Worm (Caenorhabditis elegans) whole organism, late embryonic: ENCODE results near the gene fbxa-26.

ENCODE experiments used
- C08G9.2 ChIP-seq: sonication (generic microtip); optimal IDR thresholded peaks from 2 replicates; lab custom pipeline; 2016; ENCODE audit warnings: mild to moderate bottlenecking, missing genetic modification characterization, moderate library complexity, missing compliant biosample characterization
- C38D4.7 ChIP-seq: fragments of 200-800 bp; sonication (Bioruptor generic); optimal IDR thresholded peaks from 2 replicates; lab custom pipeline; 2018; ENCODE audit warnings: mild to moderate bottlenecking, missing genetic modification characterization, moderate library complexity, missing compliant biosample characterization
- K02D7.2 ChIP-seq: sonication (generic microtip); optimal IDR thresholded peaks from 2 replicates; lab custom pipeline; 2017; ENCODE audit warnings: mild to moderate bottlenecking, missing genetic modification characterization, missing compliant biosample characterization
- K09A11.1 ChIP-seq: sonication (generic microtip); optimal IDR thresholded peaks from 2 replicates; lab custom pipeline; 2017; ENCODE audit warnings: antibody characterized with exemption, mild to moderate bottlenecking, missing genetic modification characterization, missing compliant biosample characterization; ENCODE audit not compliant: insufficient read depth
- T23F11.4 ChIP-seq: fragments of 200-800 bp; sonication (Bioruptor generic); optimal IDR thresholded peaks from 2 replicates; lab custom pipeline; 2018; ENCODE audit warnings: mild to moderate bottlenecking, missing genetic modification characterization, missing compliant biosample characterization
- ceh-19 ChIP-seq: fragments of 200-800 bp; sonication (Bioruptor generic); optimal IDR thresholded peaks from 2 replicates; lab custom pipeline; 2018; ENCODE audit warnings: mild to moderate bottlenecking, missing genetic modification characterization, missing compliant biosample characterization
- ceh-2 ChIP-seq: sonication (generic microtip); optimal IDR thresholded peaks from 2 replicates; lab custom pipeline; 2016; ENCODE audit warnings: missing genotype, missing genetic modification characterization, missing compliant biosample characterization
- ceh-22 ChIP-seq: sonication (generic microtip); optimal IDR thresholded peaks from 2 replicates; lab custom pipeline; 2017; ENCODE audit warnings: missing biosample characterization, missing genetic modification characterization
- ceh-24 ChIP-seq: sonication (generic microtip); optimal IDR thresholded peaks from 2 replicates; lab custom pipeline; 2016; ENCODE audit warnings: mild to moderate bottlenecking, missing genetic modification characterization, missing compliant biosample characterization
- ceh-31 ChIP-seq: sonication (generic microtip); optimal IDR thresholded peaks from 2 replicates; lab custom pipeline; 2016; ENCODE audit warnings: missing genetic modification characterization, missing compliant biosample characterization
- ceh-6 ChIP-seq: fragments of 200-800 bp; sonication (Bioruptor generic); optimal IDR thresholded peaks from 2 replicates; lab custom pipeline; 2018; ENCODE audit warnings: mild to moderate bottlenecking, missing genetic modification characterization, missing compliant biosample characterization
- dmd-4 ChIP-seq: sonication (generic microtip); optimal IDR thresholded peaks from 2 replicates; lab custom pipeline; 2016; ENCODE audit warnings: borderline replicate concordance, missing genetic modification characterization, missing compliant biosample characterization
- elt-4 ChIP-seq: sonication (generic microtip); optimal IDR thresholded peaks from 2 replicates; lab custom pipeline; 2016; ENCODE audit warnings: missing genetic modification characterization, missing compliant biosample characterization
- ets-4 ChIP-seq: sonication (generic microtip); optimal IDR thresholded peaks from 2 replicates; lab custom pipeline; 2016; ENCODE audit warnings: missing genetic modification characterization, missing compliant biosample characterization
- fax-1 ChIP-seq: sonication (generic microtip); optimal IDR thresholded peaks from 2 replicates; lab custom pipeline; 2016; ENCODE audit warnings: missing genotype, missing genetic modification characterization, missing compliant biosample characterization
- gmeb-2 ChIP-seq: sonication (generic microtip); optimal IDR thresholded peaks from 2 replicates; lab custom pipeline; 2016; ENCODE audit warnings: missing genetic modification characterization, inconsistent platforms, missing compliant biosample characterization
- hlh-15 ChIP-seq: sonication (generic microtip); optimal IDR thresholded peaks from 2 replicates; lab custom pipeline; 2016; ENCODE audit warnings: missing genetic modification characterization, missing compliant biosample characterization
- hlh-6 ChIP-seq: sonication (generic microtip); optimal IDR thresholded peaks from 2 replicates; lab custom pipeline; 2016; ENCODE audit warnings: missing genotype, missing genetic modification characterization, missing compliant biosample characterization
- hlh-8 ChIP-seq: sonication (generic microtip); optimal IDR thresholded peaks from 2 replicates; lab custom pipeline; 2016; ENCODE audit warnings: missing genotype, missing genetic modification characterization, missing compliant biosample characterization
- lin-11 ChIP-seq: fragments of 200-800 bp; sonication (Bioruptor generic); optimal IDR thresholded peaks from 2 replicates; lab custom pipeline; 2018; ENCODE audit warnings: mild to moderate bottlenecking, missing genetic modification characterization, missing compliant biosample characterization
- madf-2 ChIP-seq: sonication (generic microtip); optimal IDR thresholded peaks from 2 replicates; lab custom pipeline; 2017; ENCODE audit warnings: missing genetic modification characterization, missing compliant biosample characterization
- npax-4 ChIP-seq: sonication (generic microtip); optimal IDR thresholded peaks from 2 replicates; lab custom pipeline; 2016; ENCODE audit warnings: missing genetic modification characterization, missing compliant biosample characterization
- odd-2 ChIP-seq: sonication (generic microtip); optimal IDR thresholded peaks from 2 replicates; lab custom pipeline; 2017; ENCODE audit warnings: antibody characterized with exemption, mild to moderate bottlenecking, missing genetic modification characterization, missing compliant biosample characterization
- pat-9 ChIP-seq: fragments of 200-800 bp; sonication (Bioruptor generic); optimal IDR thresholded peaks from 2 replicates; lab custom pipeline; 2018; ENCODE audit warnings: mild to moderate bottlenecking, missing genetic modification characterization, moderate library complexity, missing compliant biosample characterization
- pax-1 ChIP-seq: fragments of 150-350 bp; optimal IDR thresholded peaks from 2 replicates; lab custom pipeline; 2014; ENCODE audit warnings: missing biosample characterization, missing genetic modification characterization
- pha-2 ChIP-seq: sonication (generic microtip); optimal IDR thresholded peaks from 2 replicates; lab custom pipeline; 2017; ENCODE audit warnings: mild to moderate bottlenecking, missing genetic modification characterization, missing compliant biosample characterization
- pha-4 ChIP-seq: fragments of 150-350 bp; optimal IDR thresholded peaks from 2 replicates; lab custom pipeline; 2018; ENCODE audit warnings: missing biosample characterization, missing genetic modification reagents, missing genetic modification characterization
- pqm-1 ChIP-seq: sonication (generic microtip); optimal IDR thresholded peaks from 2 replicates; lab custom pipeline; 2016; ENCODE audit warnings: missing genetic modification characterization, missing compliant biosample characterization
- pros-1 ChIP-seq: fragments of 150-350 bp; optimal IDR thresholded peaks from 2 replicates; lab custom pipeline; 2014; ENCODE audit warnings: missing biosample characterization, missing genetic modification reagents, missing genetic modification characterization
- rnt-1 ChIP-seq: sonication (generic microtip); optimal IDR thresholded peaks from 2 replicates; lab custom pipeline; 2016; ENCODE audit warnings: missing genetic modification characterization, missing compliant biosample characterization
- sox-4 ChIP-seq: sonication (generic microtip); optimal IDR thresholded peaks from 2 replicates; lab custom pipeline; 2017; ENCODE audit warnings: mild to moderate bottlenecking, missing genetic modification characterization, inconsistent platforms, missing compliant biosample characterization
- unc-3 ChIP-seq, 2 experiments: fragments of 200-800 bp in 1 of 2; sonication (Bioruptor generic) in 1 of 2; sonication (generic microtip) in 1 of 2; conservative IDR thresholded peaks in 1 of 2; optimal IDR thresholded peaks in 1 of 2; 2 replicates each; pipeline versions ENCODE4 v1.3.6 to Lab custom; 2016 to 2022; ENCODE audit warnings: missing compliant biosample characterization in 2 of 2, missing genetic modification characterization in 2 of 2, missing genetic modification reagents in 1 of 2
- unc-86 ChIP-seq: sonication (generic microtip); optimal IDR thresholded peaks from 2 replicates; lab custom pipeline; 2016; ENCODE audit warnings: missing genetic modification characterization, missing compliant biosample characterization
- zip-5 ChIP-seq: sonication (generic microtip); optimal IDR thresholded peaks from 2 replicates; lab custom pipeline; 2016; ENCODE audit warnings: missing genetic modification characterization, missing compliant biosample characterization
- ztf-16 ChIP-seq: sonication (generic microtip); optimal IDR thresholded peaks from 2 replicates; lab custom pipeline; 2017; ENCODE audit warnings: missing genetic modification characterization, missing compliant biosample characterization

The fbxa-26 gene

DNA sequence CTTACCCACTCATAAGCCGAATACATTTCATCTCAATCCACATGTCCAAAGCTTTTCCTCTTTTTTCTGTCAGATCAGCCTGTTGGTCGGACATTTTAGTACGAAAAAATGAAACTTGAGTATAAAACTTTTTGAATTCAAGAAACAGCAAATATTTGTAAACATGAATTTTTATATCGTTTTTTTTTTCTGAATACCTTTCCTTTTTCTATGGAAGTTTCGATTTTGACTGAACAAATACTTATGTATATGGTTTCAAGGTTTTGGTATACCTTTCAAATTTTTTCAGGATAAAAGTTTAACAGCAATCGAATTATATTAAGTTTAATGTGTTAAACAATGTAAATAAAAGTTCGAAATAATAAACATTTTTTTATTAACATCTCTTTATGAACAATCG, 2.1 kb downstream of the fbxa-26 start, which contains the start of gene fbxa-5:
Gene fbxa-5 (minus strand): TSS at position 101 of the 400 bp plus-strand sequence.
- TF ChIP-seq ceh-22 (tag; lab: Kevin White, UChicago): no peak
- TF ChIP-seq sox-4 (tag; lab: Kevin White, UChicago): no peak
- no peak for TF ChIP-seq ztf-16
- TF ChIP-seq npax-4: no peak
- no peak for TF ChIP-seq ceh-31 (tag; lab: Kevin White, UChicago)
- TF ChIP-seq gmeb-2 (tag; lab: Kevin White, UChicago): no peak
- no peak for TF ChIP-seq K09A11.1 (tag; lab: Kevin White, UChicago)

DNA sequence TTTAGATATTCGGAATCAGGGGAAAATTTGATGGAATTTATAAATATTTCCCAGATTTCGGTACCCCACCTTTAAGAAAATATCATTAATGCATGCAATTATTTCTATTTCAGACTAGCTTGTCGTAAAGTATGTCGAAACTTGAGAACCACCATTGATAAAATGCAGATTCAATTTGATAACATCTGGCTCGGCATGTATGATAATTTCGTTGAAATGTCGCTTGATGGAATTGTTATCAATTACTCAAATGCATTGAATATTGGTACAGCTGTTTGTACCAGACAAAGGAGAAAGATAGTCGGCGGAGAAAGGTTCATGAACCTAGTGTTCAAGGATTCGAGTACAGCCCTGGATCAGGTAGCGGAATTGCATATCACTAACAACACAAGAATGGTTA, 10.4 kb downstream of the fbxa-26 start, which contains the start of gene Y82E9BL.19:
Gene Y82E9BL.19 (plus strand): TSS at position 123 of the 400 bp plus-strand sequence.
- TF ChIP-seq K02D7.2 (tag; lab: Kevin White, UChicago) (no peak), pha-2 (tag; lab: Kevin White, UChicago) (no peak), lin-11 (tag; lab: Kevin White, UChicago) (no peak), ceh-19 (GFP tag; lab: Kevin White, UChicago) (no peak), hlh-6 (tag; lab: Kevin White, UChicago) (no peak), madf-2 (tag; lab: Kevin White, UChicago) (no peak), pha-4 (tag; lab: Kevin White, UChicago) (no peak), unc-3 (GFP tag; conservative IDR thresholded peaks at IDR 0.05; lab: Robert Waterston, UW) (no peak), unc-3 (tag; optimal IDR thresholded peaks at IDR 0.05; lab: Kevin White, UChicago) (no peak), elt-4 (tag; lab: Kevin White, UChicago) (no peak), unc-86 (no peak), gmeb-2 (tag; lab: Kevin White, UChicago) (no peak), pqm-1 (tag; lab: Kevin White, UChicago) (no peak), zip-5 (tag; lab: Kevin White, UChicago) (no peak), dmd-4 (tag; lab: Kevin White, UChicago) (no peak), ceh-6 (GFP tag; lab: Kevin White, UChicago) (no peak), ceh-24 (tag; lab: Kevin White, UChicago) (no peak), C38D4.7 (GFP tag; lab: Kevin White, UChicago) (no peak), C08G9.2 (tag; lab: Kevin White, UChicago) (no peak), odd-2 (tag; lab: Kevin White, UChicago) (no peak)

DNA sequence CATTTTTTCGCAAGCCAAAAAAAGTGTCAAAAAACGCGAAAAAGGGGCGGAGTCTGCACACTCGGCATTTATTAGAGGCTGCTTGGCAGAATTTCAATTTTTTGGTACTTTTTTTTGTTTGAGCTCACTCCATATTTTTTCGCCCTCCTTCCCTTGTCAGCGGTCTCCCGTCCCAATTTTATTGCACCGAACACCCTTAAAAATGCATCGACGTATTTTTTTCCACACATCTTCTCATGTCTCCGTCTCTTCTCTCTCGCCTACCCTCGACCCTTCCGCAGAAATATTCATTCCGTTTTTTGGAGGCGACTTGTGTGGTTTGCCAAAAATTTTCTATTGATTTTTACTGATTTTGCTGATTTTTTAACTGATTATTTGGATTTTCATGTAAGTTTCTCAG, 15.8 kb downstream of the fbxa-26 start, which contains the start of gene Y82E9BL.18:
Gene Y82E9BL.18 (plus strand): TSS at position 301 of the 400 bp plus-strand sequence.
- TF ChIP-seq ets-4 (no peak), ztf-16 (no peak), npax-4 (no peak), pat-9 (tag; lab: Kevin White, UChicago) (no peak), rnt-1 (tag; lab: Kevin White, UChicago) (no peak), lin-11 (tag; lab: Kevin White, UChicago) (no peak), pros-1 (tag; lab: Kevin White, UChicago) (no peak), pha-2 (tag; lab: Kevin White, UChicago) (no peak)

DNA sequence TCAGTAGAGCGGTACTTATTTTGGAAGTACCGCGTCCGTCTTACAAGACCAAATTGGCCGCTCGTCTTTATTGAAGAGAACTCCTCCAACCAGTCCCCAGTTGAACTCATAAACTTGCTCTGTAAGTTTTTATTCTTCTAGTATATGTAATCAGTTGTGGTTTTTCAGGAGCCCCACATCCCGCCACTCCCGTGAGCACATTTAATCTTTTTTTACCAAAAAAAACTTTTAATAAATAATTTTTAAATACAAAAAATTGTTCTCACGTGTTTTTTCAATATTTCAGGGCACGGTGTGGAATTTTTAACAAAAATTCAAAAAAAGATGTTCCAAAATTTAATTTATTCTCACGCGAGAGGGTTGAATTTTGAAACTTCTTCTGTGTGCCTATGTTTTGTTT, 17.8 kb downstream of the fbxa-26 start, which contains the start of gene fbxa-14:
Gene fbxa-14 (minus strand): TSS at position 101 of the 400 bp plus-strand sequence.
- TF ChIP-seq pha-2 (tag; lab: Kevin White, UChicago) (no peak), pax-1 (tag; lab: Kevin White, UChicago) (no peak), hlh-15 (tag; lab: Kevin White, UChicago) (no peak), ceh-31 (tag; lab: Kevin White, UChicago) (no peak), T23F11.4 (GFP tag; lab: Kevin White, UChicago) (no peak), ceh-2 (tag; lab: Kevin White, UChicago) (no peak), pha-4 (tag; lab: Kevin White, UChicago) (no peak), hlh-8 (tag; lab: Kevin White, UChicago) (no peak), pros-1 (tag; lab: Kevin White, UChicago) (no peak), K02D7.2 (tag; lab: Kevin White, UChicago) (no peak), ztf-16 (no peak), fax-1 (tag; lab: Kevin White, UChicago) (no peak)
